Worm (Caenorhabditis elegans): ENCODE data around the gene Y17G7B.8.

DNA sequence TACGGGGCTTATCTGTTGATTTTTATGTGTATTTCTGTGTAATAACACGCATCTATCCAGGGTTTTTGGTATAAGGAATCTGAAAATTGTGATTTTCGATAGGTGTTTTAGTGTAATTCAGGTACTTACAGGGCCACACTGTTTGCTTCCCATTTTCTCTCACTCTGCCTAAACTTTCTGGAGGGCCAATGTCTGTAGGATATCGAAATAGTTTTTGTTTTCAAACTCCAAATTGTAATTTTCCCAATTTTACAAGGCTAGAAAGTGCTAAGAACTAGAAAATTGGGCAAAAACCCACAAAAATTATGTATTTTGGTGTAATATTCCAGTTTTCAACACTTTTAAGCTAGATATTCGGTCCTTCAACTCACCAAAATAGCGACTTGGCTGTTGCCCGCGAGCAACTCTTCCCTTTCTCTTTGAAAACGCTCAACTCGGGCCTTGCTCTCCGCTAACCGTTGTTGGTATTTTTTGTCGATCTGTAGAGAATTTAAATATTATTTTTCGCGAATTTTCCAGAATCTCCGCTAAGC lies 50.8 kb downstream of the Y17G7B.8 start:
- TF ChIP-seq Y53G8AR.9 (GFP tag; conservative IDR thresholded peaks at IDR 0.05): no peak
- TF ChIP-seq atf-7 (tag; optimal IDR thresholded peaks at IDR 0.05): no peak
- no peak for TF ChIP-seq hrde-1 (tag; optimal IDR thresholded peaks at IDR 0.05; ENCODE audit: borderline replicate concordance)
- TF ChIP-seq K12H6.12 (tag; optimal IDR thresholded peaks at IDR 0.05): no peak
